Fruit fly (Drosophila melanogaster): ENCODE data around the gene CG5276.

CG5276 gene

dm6 chr3R:11392805-11393204 is 38.7 kb upstream of the CG5276 start (continued):
- TF ChIP-seq CG18011 (GFP tag; optimal IDR thresholded peaks at IDR 0.05) (no peak), CG3163 (GFP tag; optimal IDR thresholded peaks at IDR 0.05) (peak; percentile 2), Kr (GFP tag; optimal IDR thresholded peaks at IDR 0.05) (peak; percentile 86), Scr (GFP tag; IDR thresholded peaks at IDR 0.05; ENCODE audit: partially characterized antibody) (no peak), CG2875 (GFP tag; optimal IDR thresholded peaks at IDR 0.05) (peak; percentile 78), CG4730 (GFP tag; IDR thresholded peaks at IDR 0.05) (peak; percentile 42; the same call in 1 of the 2 replicates), CG6272 (GFP tag; IDR thresholded peaks at IDR 0.05) (peak; percentile 41; the same call in 1 of the 2 replicates), CG6254 (GFP tag; optimal IDR thresholded peaks at IDR 0.05) (peak; percentile 74), al (GFP tag; IDR thresholded peaks at IDR 0.05) (no peak), CG6683 (GFP tag; optimal IDR thresholded peaks at IDR 0.05) (no peak), D19B (GFP tag; optimal IDR thresholded peaks at IDR 0.05) (no peak), Med (GFP tag) (no peak), CG10147 (GFP tag; optimal IDR thresholded peaks at IDR 0.05) (no peak), wor (GFP tag; IDR thresholded peaks at IDR 0.05) (no peak), CG12942 (GFP tag; optimal IDR thresholded peaks at IDR 0.05) (peak; percentile 21), Meics (GFP tag; optimal IDR thresholded peaks at IDR 0.05) (peak; percentile 60), CG9215 (GFP tag; IDR thresholded peaks at IDR 0.05) (no peak), CG11504 (tag; optimal IDR thresholded peaks at IDR 0.05) (no peak), Dref (GFP tag; IDR thresholded peaks at IDR 0.05) (no peak), HmgZ (tag; optimal IDR thresholded peaks at IDR 0.05) (peak; percentile 7), tgo (GFP tag; IDR thresholded peaks at IDR 0.05) (peak; percentile 37; the same call in 1 of the 3 replicates), run (tag; optimal IDR thresholded peaks at IDR 0.05) (no peak), ro (GFP tag; IDR thresholded peaks at IDR 0.05) (0 out of 2 replicates have a peak, but pooled peaks have one; percentile 37), sc (optimal IDR thresholded peaks at IDR 0.05) (no peak), sc (GFP tag; optimal IDR thresholded peaks at IDR 0.05) (peak; percentile 74), toy (GFP tag; IDR thresholded peaks at IDR 0.05) (no peak), Poxn (GFP tag; IDR thresholded peaks at IDR 0.05) (no peak), PHDP (tag; optimal IDR thresholded peaks at IDR 0.05) (no peak), bowl (GFP tag; IDR thresholded peaks at IDR 0.05) (no peak), CG9932 (GFP tag; IDR thresholded peaks at IDR 0.05) (0 out of 2 replicates have a peak, but pooled peaks have one; percentile 28), unc-4 (GFP tag; IDR thresholded peaks at IDR 0.05; ENCODE audit: partially characterized antibody) (no peak), Hr39 (optimal IDR thresholded peaks at IDR 0.05) (no peak), Chrac-16 (GFP tag; optimal IDR thresholded peaks at IDR 0.05) (peak; percentile 41), yki (optimal IDR thresholded peaks at IDR 0.05) (no peak), CG30403 (GFP tag; optimal IDR thresholded peaks at IDR 0.05) (peak; percentile 23), nerfin-2 (GFP tag; IDR thresholded peaks at IDR 0.05; ENCODE audit: partially characterized antibody) (no peak), nerfin-1 (tag; optimal IDR thresholded peaks at IDR 0.05) (no peak), ara (GFP tag; IDR thresholded peaks at IDR 0.05) (peak; percentile 83), Spps (tag; optimal IDR thresholded peaks at IDR 0.05) (peak; percentile 30), cg (GFP tag; optimal IDR thresholded peaks at IDR 0.05) (no peak), sr (GFP tag; IDR thresholded peaks at IDR 0.05) (no peak; the same call in 2 of the 3 replicates), lilli (GFP tag; optimal IDR thresholded peaks at IDR 0.05) (no peak), mld (GFP tag; IDR thresholded peaks at IDR 0.05; ENCODE audit: partially characterized antibody) (no peak), Mes4 (GFP tag; optimal IDR thresholded peaks at IDR 0.05) (peak; percentile 82), YL-1 (GFP tag; optimal IDR thresholded peaks at IDR 0.05) (peak; percentile 36), CG1832 (GFP tag; optimal IDR thresholded peaks at IDR 0.05) (peak; percentile 27), CG30431 (GFP tag; optimal IDR thresholded peaks at IDR 0.05) (peak; percentile 86), CG8478 (optimal IDR thresholded peaks at IDR 0.05) (no peak), bigmax (GFP tag; optimal IDR thresholded peaks at IDR 0.05) (no peak), Dip3 (GFP tag; optimal IDR thresholded peaks at IDR 0.05) (no peak), jing (GFP tag; optimal IDR thresholded peaks at IDR 0.05) (peak; percentile 42), CG1603 (tag; optimal IDR thresholded peaks at IDR 0.05) (peak; percentile 88), CG17328 (GFP tag; IDR thresholded peaks at IDR 0.05) (peak; percentile 82)

Measured in whole organism, embryonic.